Fruit fly (Drosophila melanogaster) Kc167 (cell line): Measurements from ENCODE around the gene CG18476.

ENCODE experiments used
- Myc ChIP-seq: fragments of >200 bp; optimal IDR thresholded peaks from 2 replicates; lab custom pipeline; 2017; ENCODE audit warnings: missing external identifiers
- Sin3A ChIP-seq: fragments of >200 bp; optimal IDR thresholded peaks from 2 replicates; lab custom pipeline; 2018; ENCODE audit warnings: missing external identifiers
- h ChIP-seq: fragments of >200 bp; optimal IDR thresholded peaks from 3 replicates; lab custom pipeline; 2018; ENCODE audit warnings: missing external identifiers
- insv ChIP-seq: fragments of >200 bp; optimal IDR thresholded peaks from 3 replicates; lab custom pipeline; 2018; ENCODE audit warnings: missing external identifiers
- psq ChIP-seq: fragments of >200 bp; optimal IDR thresholded peaks from 2 replicates; lab custom pipeline; 2017; ENCODE audit warnings: missing external identifiers
- ttk ChIP-seq: sonication (Bioruptor generic); optimal IDR thresholded peaks from 2 replicates; lab custom pipeline; 2017; ENCODE audit warnings: missing external identifiers

The CG18476 gene

DNA sequence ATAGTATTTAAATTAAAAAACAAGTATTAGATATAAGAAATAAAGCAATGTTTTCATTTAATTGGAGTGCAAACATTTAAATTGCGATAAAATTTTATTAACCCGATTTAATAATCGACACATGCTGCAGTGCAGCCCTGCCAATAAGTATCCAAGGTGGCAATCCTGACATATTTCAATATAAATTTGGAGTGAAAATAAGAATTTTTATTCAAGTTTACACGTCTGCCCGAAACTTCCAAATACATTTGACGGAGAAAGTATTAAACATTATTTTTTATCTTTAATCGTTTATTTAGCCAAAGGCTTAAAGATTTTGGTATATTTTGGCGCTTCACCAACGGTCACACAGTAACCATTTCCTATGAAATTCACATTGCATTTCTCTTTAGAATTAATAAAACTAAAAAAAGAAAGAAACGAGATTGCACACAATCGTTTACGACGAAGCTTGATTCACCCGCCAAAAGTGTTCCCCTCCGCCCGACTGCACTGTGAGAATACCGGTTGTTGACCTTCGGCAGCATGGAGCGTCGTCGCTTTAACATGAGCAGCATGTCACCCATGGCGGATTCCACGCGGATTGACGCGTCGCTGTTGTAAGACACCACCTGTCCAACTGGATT is 49.4 kb downstream of the CG18476 start, which contains the start of gene CG14712:
Gene CG14712 (plus strand): TSS at position 344 of the 626 bp plus-strand sequence.
- TF ChIP-seq Myc (lab: Kevin White, UChicago) (no peak), h (lab: Kevin White, UChicago) (no peak), psq (no peak), insv (lab: Kevin White, UChicago) (no peak), Sin3A (lab: Kevin White, UChicago) (no peak), ttk (no peak)

dm6 chr3R:11626571-11626970 is 51.3 kb downstream of the CG18476 start, which contains the start of the genes CG6813 and CG18764:
TSS of gene CG6813 (minus strand) at chr3R:11626638.
TSS of gene CG18764 (plus strand) at chr3R:11626889.
- TF ChIP-seq Myc (lab: Kevin White, UChicago): no peak
- TF ChIP-seq ttk: no peak
- no peak for TF ChIP-seq h (lab: Kevin White, UChicago)
- TF ChIP-seq insv (lab: Kevin White, UChicago): no peak
- TF ChIP-seq psq: no peak
- no peak for TF ChIP-seq Sin3A (lab: Kevin White, UChicago)

- no peak for TF ChIP-seq Myc (lab: Kevin White, UChicago)
- no peak for TF ChIP-seq h (lab: Kevin White, UChicago)
- no peak for TF ChIP-seq Sin3A (lab: Kevin White, UChicago)
- no peak for TF ChIP-seq psq
- no peak for TF ChIP-seq ttk
- no peak for TF ChIP-seq insv (lab: Kevin White, UChicago)
Observed at dm6 chr3R:11625544-11625943, 52.4 kb downstream of the CG18476 start, which contains the start of gene Zaf1. TSS of gene Zaf1 (minus strand) at chr3R:11625644.
